Worm (Caenorhabditis elegans): Measurements from ENCODE around the gene spcs-3.

DNA sequence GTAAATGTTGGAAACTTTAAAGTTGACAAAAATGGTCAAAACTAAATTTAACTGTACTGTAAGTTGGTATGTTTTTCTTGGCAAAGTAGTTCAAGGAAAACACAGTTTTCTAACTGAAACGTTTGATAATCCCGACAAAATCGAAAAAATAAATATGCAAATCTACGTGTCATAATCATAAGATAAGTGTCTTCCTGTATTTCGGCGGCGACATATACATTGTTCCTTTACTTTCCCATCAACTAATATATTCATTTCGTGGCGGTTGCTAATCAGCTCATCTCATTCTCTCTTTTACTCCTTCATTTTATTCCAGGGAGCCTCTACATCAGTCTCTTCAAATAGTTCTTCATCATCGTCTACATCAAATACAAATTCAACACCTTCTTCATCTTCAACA, 23.0 kb downstream of the spcs-3 start:
- TF ChIP-seq R02D3.7 (tag; optimal IDR thresholded peaks at IDR 0.05) (no peak), lsy-2 (tag; optimal IDR thresholded peaks at IDR 0.05) (no peak), snpc-4 (tag; optimal IDR thresholded peaks at IDR 0.05) (no peak), nhr-12 (tag; optimal IDR thresholded peaks at IDR 0.05) (no peak), F13H6.1 (tag; optimal IDR thresholded peaks at IDR 0.05) (no peak), nhr-77 (tag; optimal IDR thresholded peaks at IDR 0.05) (no peak), skn-1 (tag; optimal IDR thresholded peaks at IDR 0.05) (no peak), nhr-6 (tag; optimal IDR thresholded peaks at IDR 0.05) (no peak), fos-1 (tag; optimal IDR thresholded peaks at IDR 0.05) (no peak), egl-27 (tag; optimal IDR thresholded peaks at IDR 0.05) (no peak), peb-1 (tag; optimal IDR thresholded peaks at IDR 0.05) (no peak), mab-5 (tag; optimal IDR thresholded peaks at IDR 0.05) (no peak), lin-11 (tag; optimal IDR thresholded peaks at IDR 0.05) (no peak)
